Worm (Caenorhabditis elegans) whole organism, mixed stage, embryonic: ENCODE data around the gene cyp-33C6.
A peak's percentile ranks its signal among the peaks of the same experiment; 100 is the strongest.

Experiments used
- M03D4.4 ChIP-seq: sonication (generic microtip); optimal IDR thresholded peaks from 2 replicates; lab custom pipeline; 2017; ENCODE audit warnings: mild to moderate bottlenecking, missing genetic modification characterization, missing compliant biosample characterization
- blmp-1 ChIP-seq: fragments of 150-350 bp; optimal IDR thresholded peaks from 2 replicates; lab custom pipeline; 2014; ENCODE audit warnings: missing biosample characterization, missing genetic modification characterization
- ceh-39 ChIP-seq: fragments of 150-350 bp; optimal IDR thresholded peaks from 2 replicates; lab custom pipeline; 2014; ENCODE audit warnings: missing biosample characterization, missing genetic modification characterization
- ceh-43 ChIP-seq: fragments of 200-800 bp; sonication (Bioruptor generic); optimal IDR thresholded peaks from 2 replicates; lab custom pipeline; 2018; ENCODE audit warnings: mild to moderate bottlenecking, missing genetic modification characterization, moderate library complexity, missing compliant biosample characterization
- ceh-83 ChIP-seq: fragments of 200-800 bp; sonication (Bioruptor generic); optimal IDR thresholded peaks from 2 replicates; lab custom pipeline; 2018; ENCODE audit warnings: mild to moderate bottlenecking, missing genetic modification characterization, missing compliant biosample characterization
- ces-1 ChIP-seq: fragments of 150-350 bp; optimal IDR thresholded peaks from 2 replicates; lab custom pipeline; 2014; ENCODE audit warnings: missing biosample characterization, missing genetic modification reagents, missing genetic modification characterization
- cnd-1 ChIP-seq: fragments of 200-800 bp; sonication (Bioruptor generic); optimal IDR thresholded peaks from 2 replicates; lab custom pipeline; 2018; ENCODE audit warnings: mild to moderate bottlenecking, missing genetic modification characterization, missing compliant biosample characterization
- elt-1 ChIP-seq: sonication (generic microtip); optimal IDR thresholded peaks from 2 replicates; lab custom pipeline; 2017; ENCODE audit warnings: missing genetic modification characterization, mild to moderate bottlenecking, missing compliant biosample characterization, antibody characterized with exemption, moderate library complexity, borderline replicate concordance; ENCODE audit not compliant: insufficient read depth
- elt-3 ChIP-seq: fragments of 150-350 bp; optimal IDR thresholded peaks from 2 replicates; lab custom pipeline; 2014; ENCODE audit warnings: missing biosample characterization, missing genetic modification characterization
- ham-2 ChIP-seq: fragments of 200-800 bp; sonication (Bioruptor generic); optimal IDR thresholded peaks from 2 replicates; lab custom pipeline; 2018; ENCODE audit warnings: mild to moderate bottlenecking, missing genetic modification characterization, missing compliant biosample characterization
- hlh-1 ChIP-seq: fragments of 150-350 bp; optimal IDR thresholded peaks from 2 replicates; lab custom pipeline; 2014; ENCODE audit warnings: missing biosample characterization, missing genetic modification reagents, missing genetic modification characterization
- lin-13 ChIP-seq: fragments of 150-350 bp; optimal IDR thresholded peaks from 2 replicates; lab custom pipeline; 2014; ENCODE audit warnings: missing biosample characterization, missing genetic modification characterization
- lin-32 ChIP-seq: fragments of 200-800 bp; sonication (Bioruptor generic); optimal IDR thresholded peaks from 2 replicates; lab custom pipeline; 2018; ENCODE audit warnings: mild to moderate bottlenecking, missing genetic modification characterization, missing compliant biosample characterization
- lsy-2 ChIP-seq: fragments of 150-350 bp; optimal IDR thresholded peaks from 2 replicates; lab custom pipeline; 2014; ENCODE audit warnings: missing biosample characterization, missing genetic modification characterization
- mab-5 ChIP-seq: fragments of 150-350 bp; optimal IDR thresholded peaks from 2 replicates; lab custom pipeline; 2014; ENCODE audit warnings: missing biosample characterization, missing genetic modification characterization
- mep-1 ChIP-seq: fragments of 150-350 bp; optimal IDR thresholded peaks from 2 replicates; lab custom pipeline; 2017; ENCODE audit warnings: missing biosample characterization, missing genetic modification reagents, missing genetic modification characterization, inconsistent platforms
- mls-2 ChIP-seq: sonication (generic microtip); optimal IDR thresholded peaks from 2 replicates; lab custom pipeline; 2016; ENCODE audit warnings: mild to moderate bottlenecking, missing genetic modification characterization, moderate library complexity, missing compliant biosample characterization
- nhr-12 ChIP-seq: fragments of 150-350 bp; optimal IDR thresholded peaks from 2 replicates; lab custom pipeline; 2014; ENCODE audit warnings: missing biosample characterization, missing genetic modification characterization
- nhr-2 ChIP-seq: fragments of 150-350 bp; optimal IDR thresholded peaks from 2 replicates; lab custom pipeline; 2014; ENCODE audit warnings: missing biosample characterization, missing genetic modification characterization
- nhr-237 ChIP-seq: fragments of 150-350 bp; optimal IDR thresholded peaks from 2 replicates; lab custom pipeline; 2014; ENCODE audit warnings: missing biosample characterization, missing genetic modification characterization
- nhr-76 ChIP-seq: sonication (generic microtip); optimal IDR thresholded peaks from 2 replicates; lab custom pipeline; 2017; ENCODE audit warnings: missing biosample characterization, missing genetic modification characterization
- pha-4 ChIP-seq: fragments of 150-350 bp; optimal IDR thresholded peaks from 2 replicates; lab custom pipeline; 2018; ENCODE audit warnings: missing biosample characterization, missing genetic modification reagents, missing genetic modification characterization
- sem-2 ChIP-seq: fragments of 200-800 bp; sonication (Bioruptor generic); optimal IDR thresholded peaks from 2 replicates; lab custom pipeline; 2018; ENCODE audit warnings: mild to moderate bottlenecking, missing genetic modification characterization, missing compliant biosample characterization
- snpc-4 ChIP-seq: fragments of 150-350 bp; optimal IDR thresholded peaks from 2 replicates; lab custom pipeline; 2014; ENCODE audit warnings: missing biosample characterization, missing genetic modification characterization
- sptf-1 ChIP-seq: sonication (generic microtip); optimal IDR thresholded peaks from 2 replicates; lab custom pipeline; 2017; ENCODE audit warnings: mild to moderate bottlenecking, missing genetic modification characterization, moderate library complexity, missing compliant biosample characterization
- tbx-8 ChIP-seq: fragments of 200-800 bp; sonication (Bioruptor generic); optimal IDR thresholded peaks from 2 replicates; lab custom pipeline; 2018; ENCODE audit warnings: mild to moderate bottlenecking, missing genetic modification characterization, moderate library complexity, missing compliant biosample characterization
- unc-120 ChIP-seq: sonication (generic microtip); optimal IDR thresholded peaks from 2 replicates; lab custom pipeline; 2017; ENCODE audit warnings: missing genetic modification characterization, missing compliant biosample characterization; ENCODE audit not compliant: poor library complexity, severe bottlenecking
- unc-39 ChIP-seq: fragments of 150-350 bp; optimal IDR thresholded peaks from 2 replicates; lab custom pipeline; 2014; ENCODE audit warnings: missing biosample characterization, missing genetic modification characterization
- unc-62 ChIP-seq: fragments of 150-350 bp; optimal IDR thresholded peaks from 2 replicates; lab custom pipeline; 2014; ENCODE audit warnings: missing biosample characterization, missing genetic modification reagents, missing genetic modification characterization
- zip-8 ChIP-seq: fragments of 150-350 bp; optimal IDR thresholded peaks from 2 replicates; lab custom pipeline; 2014; ENCODE audit warnings: missing biosample characterization, missing genetic modification characterization
- ztf-11 ChIP-seq: fragments of 150-350 bp; optimal IDR thresholded peaks from 2 replicates; lab custom pipeline; 2014; ENCODE audit warnings: missing biosample characterization, missing genetic modification characterization

The cyp-33C6 gene

DNA sequence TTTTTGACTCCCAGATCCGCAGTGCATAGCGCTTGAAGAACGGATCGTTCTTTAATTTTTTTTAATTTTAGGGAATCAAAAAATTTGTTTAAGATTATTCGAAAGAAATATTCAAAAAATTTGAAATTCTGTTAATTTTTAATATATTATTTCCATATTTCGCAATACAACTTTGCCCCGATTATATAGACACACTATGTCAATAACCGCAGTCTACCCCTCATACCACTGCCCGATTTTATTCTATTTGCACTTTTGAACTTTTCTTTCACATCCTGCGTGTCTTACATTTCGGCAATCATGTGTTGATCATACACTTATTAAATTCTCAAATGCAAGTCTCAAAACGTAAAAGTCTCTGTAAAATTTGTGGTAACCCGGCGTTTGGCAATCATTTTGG lies 30.4 kb downstream of the cyp-33C6 start, which contains the start of gene nhr-56:
Gene nhr-56 (plus strand): TSS at position 202 of the 400 bp plus-strand sequence.
- peak; percentile 89 for TF ChIP-seq pha-4 (tag; lab: Kevin White, UChicago)
- peak; percentile 44 for TF ChIP-seq nhr-237 (tag; lab: Kevin White, UChicago)
- no peak for TF ChIP-seq lin-32

DNA sequence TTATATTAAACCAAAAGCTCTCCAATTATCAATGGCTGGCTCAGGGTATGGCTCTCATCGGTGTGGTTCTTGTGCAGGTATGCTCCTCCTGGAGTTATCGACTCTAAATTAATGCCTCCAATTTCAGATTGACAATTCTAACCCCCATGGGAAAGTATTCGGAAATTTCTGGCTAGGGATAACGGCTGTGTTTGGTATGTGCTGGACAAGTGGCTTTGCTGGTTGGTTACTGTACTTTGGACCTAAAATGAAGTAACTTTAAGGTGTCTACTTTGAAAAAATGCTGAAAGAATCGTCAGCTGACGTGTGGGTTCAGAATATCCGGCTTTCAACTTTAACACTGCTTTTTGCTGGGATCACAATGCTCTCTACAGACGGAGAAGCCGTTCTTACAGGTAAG lies 32.3 kb downstream of the cyp-33C6 start:
- TF ChIP-seq ces-1 (GFP tag; lab: Kevin White, UChicago) (no peak), lin-13 (no peak), unc-62 (GFP tag; lab: Kevin White, UChicago) (no peak), ceh-83 (no peak), cnd-1 (tag; lab: Kevin White, UChicago) (no peak), tbx-8 (GFP tag; lab: Kevin White, UChicago) (no peak), nhr-237 (tag; lab: Kevin White, UChicago) (no peak), ham-2 (GFP tag; lab: Kevin White, UChicago) (no peak), nhr-76 (tag; lab: Kevin White, UChicago) (no peak), elt-1 (tag; lab: Kevin White, UChicago) (no peak), mep-1 (tag; lab: Kevin White, UChicago) (no peak), lsy-2 (no peak), sem-2 (no peak), blmp-1 (tag; lab: Kevin White, UChicago) (no peak)

DNA sequence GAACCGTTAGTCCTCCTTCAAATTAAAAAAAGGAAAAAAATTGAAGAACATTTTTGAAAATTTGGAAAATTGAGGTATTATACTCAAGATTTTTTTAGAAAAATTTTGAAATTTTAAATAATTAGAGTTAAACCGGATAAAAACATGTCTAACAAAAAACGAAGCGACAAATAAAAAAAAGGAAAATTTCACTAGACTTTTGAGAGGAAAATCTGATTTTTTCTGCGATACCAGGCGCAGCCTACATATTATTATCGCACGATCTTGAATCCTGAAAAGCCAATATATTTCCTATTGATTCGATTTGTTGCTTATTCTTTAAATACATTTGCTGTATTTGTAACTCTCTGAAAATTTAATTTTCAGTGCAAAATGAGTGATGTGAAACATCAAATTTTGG lies 33.9 kb downstream of the cyp-33C6 start, which contains the start of gene nstp-8:
Gene nstp-8 (plus strand): TSS at position 301 of the 400 bp plus-strand sequence.
- TF ChIP-seq tbx-8 (GFP tag; lab: Kevin White, UChicago) (no peak), ceh-43 (GFP tag; lab: Kevin White, UChicago) (no peak), nhr-76 (tag; lab: Kevin White, UChicago) (no peak), sem-2 (no peak), mep-1 (tag; lab: Kevin White, UChicago) (no peak), ztf-11 (tag; lab: Kevin White, UChicago) (no peak), lin-13 (no peak), mab-5 (tag; lab: Kevin White, UChicago) (no peak), cnd-1 (tag; lab: Kevin White, UChicago) (no peak), mls-2 (tag; lab: Kevin White, UChicago) (no peak), pha-4 (tag; lab: Kevin White, UChicago) (no peak), elt-3 (tag; lab: Kevin White, UChicago) (no peak)

DNA sequence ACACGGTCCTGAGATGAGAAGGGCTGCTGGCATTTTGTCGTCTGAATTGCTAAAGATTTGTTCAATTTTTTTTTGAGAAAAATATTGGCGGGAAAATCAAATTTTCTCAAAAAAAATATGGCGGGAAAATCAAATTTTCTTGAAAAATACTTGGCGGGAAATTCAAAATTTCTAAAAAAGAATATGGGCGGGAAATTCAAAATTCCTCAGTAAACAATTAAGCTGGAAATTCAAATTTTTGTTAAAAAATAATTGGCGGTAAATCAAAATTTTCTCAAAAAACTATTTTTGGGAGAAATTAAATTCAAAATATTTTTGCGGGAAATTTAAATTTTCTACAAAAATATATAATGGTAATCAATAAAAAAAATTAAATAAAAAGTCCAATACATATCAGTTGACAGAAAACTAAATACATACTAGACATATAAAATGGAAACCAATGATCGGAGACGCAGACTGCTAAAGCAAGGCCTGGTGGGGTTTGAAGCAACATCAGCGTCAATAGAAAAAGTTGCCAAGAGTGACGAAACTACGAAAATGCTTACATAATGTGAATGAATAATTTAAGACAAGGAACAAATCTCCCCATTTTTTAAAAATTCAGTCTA lies 34.7 kb downstream of the cyp-33C6 start, which contains the start of gene nhr-184:
Gene nhr-184 (minus strand): TSS at position 51 of the 611 bp plus-strand sequence.
- TF ChIP-seq M03D4.4 (tag; lab: Kevin White, UChicago) (no peak), pha-4 (tag; lab: Kevin White, UChicago) (peak; percentile 6), unc-39 (tag; lab: Kevin White, UChicago) (no peak), snpc-4 (tag; lab: Kevin White, UChicago) (no peak), hlh-1 (tag; lab: Kevin White, UChicago) (no peak), mep-1 (tag; lab: Kevin White, UChicago) (no peak), nhr-2 (no peak)

DNA sequence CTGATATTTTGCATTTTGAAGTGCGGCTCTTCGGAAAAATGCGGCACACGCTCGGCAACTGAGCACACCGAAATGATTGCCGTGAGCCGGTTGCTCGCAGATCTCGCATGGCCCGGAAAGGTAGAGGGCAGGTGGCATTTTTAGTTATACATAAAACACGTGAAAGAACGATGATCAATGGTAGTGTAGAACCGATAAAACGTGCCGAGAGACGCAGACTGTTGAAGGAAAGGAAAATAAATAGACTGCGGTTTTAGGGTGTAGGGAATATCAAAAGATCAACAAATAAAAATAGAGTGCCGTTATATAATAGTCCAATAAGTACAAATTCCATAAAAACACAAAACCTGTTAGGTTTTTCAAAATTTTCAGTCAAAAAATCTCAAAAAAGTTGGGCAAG lies 37.3 kb downstream of the cyp-33C6 start, which contains the start of gene nhr-133:
Gene nhr-133 (minus strand): TSS at position 183 of the 400 bp plus-strand sequence.
- TF ChIP-seq ceh-39: no peak
- no peak for TF ChIP-seq ztf-11 (tag; lab: Kevin White, UChicago)
- TF ChIP-seq nhr-12 (tag; lab: Kevin White, UChicago): no peak
- TF ChIP-seq cnd-1 (tag; lab: Kevin White, UChicago): no peak
- no peak for TF ChIP-seq unc-39 (tag; lab: Kevin White, UChicago)
- TF ChIP-seq elt-1 (tag; lab: Kevin White, UChicago): no peak
- no peak for TF ChIP-seq ham-2 (GFP tag; lab: Kevin White, UChicago)
- no peak for TF ChIP-seq ceh-43 (GFP tag; lab: Kevin White, UChicago)
- TF ChIP-seq unc-120: no peak
- TF ChIP-seq mep-1 (tag; lab: Kevin White, UChicago): no peak
- no peak for TF ChIP-seq sem-2
- TF ChIP-seq tbx-8 (GFP tag; lab: Kevin White, UChicago): no peak
- TF ChIP-seq elt-3 (tag; lab: Kevin White, UChicago): no peak
- TF ChIP-seq nhr-2: no peak
- no peak for TF ChIP-seq sptf-1 (tag; lab: Kevin White, UChicago)
- no peak for TF ChIP-seq lsy-2
- no peak for TF ChIP-seq snpc-4 (tag; lab: Kevin White, UChicago)
- TF ChIP-seq zip-8 (tag; lab: Kevin White, UChicago): no peak
- no peak for TF ChIP-seq mls-2 (tag; lab: Kevin White, UChicago)
